Worm (Caenorhabditis elegans) whole organism, L1 larva: ENCODE data around the gene ZK632.14.

Experiments
- C16A3.4 ChIP-seq: fragments of 150-350 bp; optimal IDR thresholded peaks from 2 replicates; lab custom pipeline; 2014; ENCODE audit warnings: missing biosample characterization, missing genetic modification characterization
- F16B12.6 ChIP-seq: fragments of 150-350 bp; optimal IDR thresholded peaks from 2 replicates; lab custom pipeline; 2014; ENCODE audit warnings: missing biosample characterization, missing genetic modification characterization
- Y116A8C.19 ChIP-seq: sonication (generic microtip); optimal IDR thresholded peaks from 2 replicates; lab custom pipeline; 2016; ENCODE audit warnings: missing compliant biosample characterization, missing genetic modification characterization, borderline replicate concordance
- alr-1 ChIP-seq: fragments of 200-800 bp; sonication (Bioruptor generic); optimal IDR thresholded peaks from 2 replicates; lab custom pipeline; 2018; ENCODE audit warnings: borderline replicate concordance, mild to moderate bottlenecking, missing genetic modification characterization, missing compliant biosample characterization
- ama-1 ChIP-seq: fragments of 150-350 bp; optimal IDR thresholded peaks from 2 replicates; lab custom pipeline; 2014
- ceh-63 ChIP-seq: fragments of 200-800 bp; sonication (Bioruptor generic); optimal IDR thresholded peaks from 2 replicates; lab custom pipeline; 2018; ENCODE audit warnings: mild to moderate bottlenecking, missing genetic modification characterization, missing compliant biosample characterization
- ceh-8 ChIP-seq: fragments of 200-800 bp; sonication (Bioruptor generic); optimal IDR thresholded peaks from 2 replicates; lab custom pipeline; 2018; ENCODE audit warnings: mild to moderate bottlenecking, missing genetic modification characterization, moderate library complexity, missing compliant biosample characterization
- ces-1 ChIP-seq: fragments of 150-350 bp; optimal IDR thresholded peaks from 2 replicates; lab custom pipeline; 2014; ENCODE audit warnings: missing biosample characterization, missing genetic modification reagents, missing genetic modification characterization
- efl-1 ChIP-seq, 4 experiments: fragments of 150-350 bp; optimal IDR thresholded peaks in 3 of 4; peaks in 1 of 4; 1 replicate in 1 of 4; 2 replicates in 3 of 4; lab custom pipeline; 2014; ENCODE audit warnings: missing biosample characterization in 2 of 4, missing genetic modification characterization in 2 of 4, missing genetic modification reagents in 2 of 4
- efl-3 ChIP-seq: fragments of 200-800 bp; sonication (Bioruptor generic); optimal IDR thresholded peaks from 2 replicates; lab custom pipeline; 2018; ENCODE audit warnings: mild to moderate bottlenecking, missing genetic modification characterization, missing compliant biosample characterization
- egl-13 ChIP-seq: sonication (generic microtip); optimal IDR thresholded peaks from 2 replicates; lab custom pipeline; 2016; ENCODE audit warnings: missing genotype, missing genetic modification reagents, missing genetic modification characterization, missing compliant biosample characterization
- elt-3 ChIP-seq, 6 experiments: fragments of 150-350 bp in 1 of 6; sonication (generic microtip); optimal IDR thresholded peaks; 2 replicates each; lab custom pipeline; 2017 to 2018; ENCODE audit warnings: missing biosample characterization in 6 of 6, missing genetic modification characterization in 6 of 6, inconsistent platforms in 1 of 6
- fkh-10 ChIP-seq: sonication (generic microtip); optimal IDR thresholded peaks from 2 replicates; lab custom pipeline; 2017; ENCODE audit warnings: missing biosample characterization, missing genetic modification reagents, missing genetic modification characterization
- fkh-4 ChIP-seq: sonication (generic microtip); optimal IDR thresholded peaks from 2 replicates; lab custom pipeline; 2016; ENCODE audit warnings: missing compliant biosample characterization, missing genetic modification characterization, borderline replicate concordance
- grh-1 ChIP-seq: fragments of 200-800 bp; sonication (Bioruptor generic); IDR thresholded peaks from 2 replicates; pipeline ENCODE4 v1.3.6; 2022; ENCODE audit warnings: missing genetic modification reagents, missing genetic modification characterization, missing compliant biosample characterization
- hlh-4 ChIP-seq: sonication (generic microtip); optimal IDR thresholded peaks from 2 replicates; lab custom pipeline; 2016; ENCODE audit warnings: mild to moderate bottlenecking, missing genetic modification characterization, missing compliant biosample characterization
- hpl-2 ChIP-seq: fragments of 150-350 bp; optimal IDR thresholded peaks from 2 replicates; lab custom pipeline; 2014; ENCODE audit warnings: missing biosample characterization, missing genetic modification reagents, missing genetic modification characterization
- irx-1 ChIP-seq: sonication (generic microtip); optimal IDR thresholded peaks from 2 replicates; lab custom pipeline; 2016; ENCODE audit warnings: missing genetic modification characterization, missing compliant biosample characterization
- lin-13 ChIP-seq: fragments of 150-350 bp; optimal IDR thresholded peaks from 2 replicates; lab custom pipeline; 2014; ENCODE audit warnings: missing biosample characterization, missing genetic modification reagents, missing genetic modification characterization
- lin-14 ChIP-seq: fragments of 200-800 bp; sonication (Bioruptor generic); optimal IDR thresholded peaks from 2 replicates; lab custom pipeline; 2018; ENCODE audit warnings: mild to moderate bottlenecking, missing genetic modification characterization, moderate library complexity, missing compliant biosample characterization
- lin-15B ChIP-seq: fragments of 150-350 bp; sonication (generic microtip); optimal IDR thresholded peaks from 3 replicates; lab custom pipeline; 2014; ENCODE audit warnings: missing biosample characterization, missing genetic modification characterization
- lir-3 ChIP-seq: sonication (generic microtip); optimal IDR thresholded peaks from 2 replicates; lab custom pipeline; 2016; ENCODE audit warnings: mild to moderate bottlenecking, missing genetic modification characterization, moderate library complexity, missing compliant biosample characterization; ENCODE audit not compliant: poor library complexity
- lsy-2 ChIP-seq, 2 experiments: fragments of 150-350 bp; optimal IDR thresholded peaks; 2 replicates each; lab custom pipeline; 2014; ENCODE audit warnings: missing biosample characterization in 2 of 2, missing genetic modification characterization in 2 of 2
- mdl-1 ChIP-seq, 2 experiments: fragments of 150-350 bp; optimal IDR thresholded peaks; 2 replicates each; lab custom pipeline; 2014 to 2017; ENCODE audit warnings: missing biosample characterization in 2 of 2, missing genetic modification characterization in 2 of 2, inconsistent platforms in 1 of 2
- mef-2 ChIP-seq: fragments of 150-350 bp; optimal IDR thresholded peaks from 2 replicates; lab custom pipeline; 2014; ENCODE audit warnings: missing biosample characterization, missing genetic modification characterization
- mep-1 ChIP-seq: fragments of 150-350 bp; optimal IDR thresholded peaks from 2 replicates; lab custom pipeline; 2014; ENCODE audit warnings: missing biosample characterization, missing genetic modification characterization
- nhr-12 ChIP-seq: sonication (generic microtip); optimal IDR thresholded peaks from 2 replicates; lab custom pipeline; 2017; ENCODE audit warnings: missing biosample characterization, missing genetic modification characterization
- nhr-19 ChIP-seq: fragments of 200-800 bp; sonication (Bioruptor generic); conservative IDR thresholded peaks from 2 replicates; pipeline ENCODE4 v1.3.6; 2022; ENCODE audit warnings: missing genetic modification characterization, missing compliant biosample characterization
- nhr-237 ChIP-seq: fragments of 150-350 bp; optimal IDR thresholded peaks from 2 replicates; lab custom pipeline; 2014; ENCODE audit warnings: missing biosample characterization, missing genetic modification characterization
- nhr-28 ChIP-seq: fragments of 150-350 bp; optimal IDR thresholded peaks from 2 replicates; lab custom pipeline; 2014; ENCODE audit warnings: missing biosample characterization, missing genetic modification characterization
- nhr-77 ChIP-seq: fragments of 150-350 bp; optimal IDR thresholded peaks from 2 replicates; lab custom pipeline; 2014; ENCODE audit warnings: missing biosample characterization, missing genetic modification characterization
- nhr-84 ChIP-seq: sonication (generic microtip); optimal IDR thresholded peaks from 2 replicates; lab custom pipeline; 2017; ENCODE audit warnings: missing biosample characterization, missing genetic modification characterization
- pag-3 ChIP-seq: sonication (generic microtip); optimal IDR thresholded peaks from 2 replicates; lab custom pipeline; 2017; ENCODE audit warnings: missing genetic modification characterization, mild to moderate bottlenecking, missing compliant biosample characterization, antibody characterized with exemption, borderline replicate concordance; ENCODE audit not compliant: insufficient read depth
- pax-3 ChIP-seq: fragments of 200-800 bp; sonication (Bioruptor generic); optimal IDR thresholded peaks from 2 replicates; lab custom pipeline; 2018; ENCODE audit warnings: mild to moderate bottlenecking, missing genetic modification characterization, moderate library complexity, missing compliant biosample characterization
- pqm-1 ChIP-seq: sonication (generic microtip); optimal IDR thresholded peaks from 3 replicates; lab custom pipeline; 2017; ENCODE audit warnings: missing biosample characterization, missing genetic modification characterization
- rnt-1 ChIP-seq: sonication (generic microtip); optimal IDR thresholded peaks from 2 replicates; lab custom pipeline; 2016; ENCODE audit warnings: mild to moderate bottlenecking, missing genetic modification characterization, moderate library complexity, missing compliant biosample characterization
- skn-1 ChIP-seq: fragments of 150-350 bp; optimal IDR thresholded peaks from 2 replicates; lab custom pipeline; 2014; ENCODE audit warnings: missing biosample characterization, missing genetic modification characterization
- sox-4 ChIP-seq: sonication (generic microtip); optimal IDR thresholded peaks from 2 replicates; lab custom pipeline; 2016; ENCODE audit warnings: missing genetic modification characterization, missing compliant biosample characterization
- sptf-1 ChIP-seq: fragments of 150-350 bp; optimal IDR thresholded peaks from 2 replicates; lab custom pipeline; 2014; ENCODE audit warnings: missing biosample characterization, missing genetic modification characterization
- sup-37 ChIP-seq: fragments of 200-800 bp; sonication (Bioruptor generic); optimal IDR thresholded peaks from 2 replicates; lab custom pipeline; 2018; ENCODE audit warnings: mild to moderate bottlenecking, missing genetic modification characterization, missing compliant biosample characterization
- tlp-1 ChIP-seq: fragments of 150-350 bp; optimal IDR thresholded peaks from 2 replicates; lab custom pipeline; 2014; ENCODE audit warnings: missing biosample characterization, missing genetic modification characterization
- unc-130 ChIP-seq: fragments of 150-350 bp; optimal IDR thresholded peaks from 2 replicates; lab custom pipeline; 2017; ENCODE audit warnings: missing biosample characterization, missing genetic modification characterization, inconsistent platforms
- unc-62 ChIP-seq: fragments of 150-350 bp; optimal IDR thresholded peaks from 2 replicates; lab custom pipeline; 2014; ENCODE audit warnings: missing biosample characterization, missing genetic modification reagents, missing genetic modification characterization
- unc-86 ChIP-seq: sonication (generic microtip); optimal IDR thresholded peaks from 2 replicates; lab custom pipeline; 2016; ENCODE audit warnings: missing genetic modification characterization, missing compliant biosample characterization
- xbp-1 ChIP-seq: sonication (generic microtip); optimal IDR thresholded peaks from 2 replicates; lab custom pipeline; 2016; ENCODE audit warnings: missing genetic modification characterization, missing compliant biosample characterization
- zip-4 ChIP-seq: fragments of 200-800 bp; sonication (Bioruptor generic); optimal IDR thresholded peaks from 2 replicates; lab custom pipeline; 2018; ENCODE audit warnings: mild to moderate bottlenecking, missing genetic modification characterization, moderate library complexity, missing compliant biosample characterization

The ZK632.14 gene

DNA sequence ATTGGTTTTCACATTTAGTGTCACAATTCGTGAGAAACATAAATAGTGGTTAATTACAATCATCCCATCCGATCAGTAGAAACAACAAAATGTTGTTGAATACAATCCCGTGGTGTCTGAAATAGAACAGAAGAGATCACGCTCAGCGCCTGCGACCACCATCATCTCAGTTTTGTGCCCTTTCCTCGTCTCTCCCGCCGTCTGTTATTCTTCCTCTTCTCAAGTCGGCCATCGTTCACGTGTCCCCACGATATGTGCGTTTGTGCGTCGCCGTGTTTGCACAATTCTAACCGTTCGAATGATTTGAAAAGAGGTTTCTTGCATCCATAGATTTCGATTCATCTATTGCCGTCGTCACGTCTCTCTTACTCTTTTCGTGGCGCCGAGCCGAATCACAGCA lies 5.5 kb downstream of the ZK632.14 start, which contains the start of gene panl-3 (continued):
- TF ChIP-seq pax-3 (tag; lab: Kevin White, UChicago) (no peak), lin-13 (GFP tag; lab: Kevin White, UChicago) (peak; percentile 39), grh-1 (no peak), nhr-28 (no peak), lin-14 (peak; percentile 91), fkh-4 (no peak), efl-1 (optimal IDR thresholded peaks at IDR 0.05; lab: Kevin White, UChicago) (peak; percentile 60 to 69), efl-1 (GFP tag; optimal IDR thresholded peaks at IDR 0.05 in 1 of 2; lab: Kevin White, UChicago) (peak; percentile 71 to 96), nhr-84 (tag; lab: Kevin White, UChicago) (no peak), pqm-1 (no peak), unc-62 (no peak), lin-15B (tag; lab: Kevin White, UChicago) (no peak), nhr-12 (tag; lab: Kevin White, UChicago) (no peak), ceh-63 (no peak), tlp-1 (tag; lab: Kevin White, UChicago) (no peak), sup-37 (GFP tag; lab: Kevin White, UChicago) (no peak), efl-3 (no peak), sptf-1 (tag; lab: Kevin White, UChicago) (no peak), mep-1 (peak; percentile 93), skn-1 (tag; lab: Kevin White, UChicago) (peak; percentile 30), unc-130 (peak; percentile 94), mdl-1 (tag; optimal IDR thresholded peaks at IDR 0.05; lab: Kevin White, UChicago) (peak in 1 of 2 experiments; percentile 95), hlh-4 (no peak), ces-1 (GFP tag; lab: Kevin White, UChicago) (no peak), egl-13 (no peak), pag-3 (tag; lab: Kevin White, UChicago) (no peak), alr-1 (no peak), zip-4 (GFP tag; lab: Kevin White, UChicago) (no peak), nhr-19 (GFP tag; lab: Robert Waterston, UW) (peak; percentile 55), mef-2 (tag; lab: Kevin White, UChicago) (no peak), irx-1 (tag; lab: Kevin White, UChicago) (no peak), fkh-10 (GFP tag; lab: Kevin White, UChicago) (no peak), Y116A8C.19 (tag; lab: Kevin White, UChicago) (no peak), lsy-2 (tag; optimal IDR thresholded peaks at IDR 0.05; lab: Kevin White, UChicago) (peak; percentile 73 to 80), rnt-1 (tag; lab: Kevin White, UChicago) (peak; percentile 82), F16B12.6 (tag; lab: Kevin White, UChicago) (peak; percentile 98), ama-1 (no peak), xbp-1 (tag; lab: Kevin White, UChicago) (peak; percentile 69), unc-86 (tag; lab: Kevin White, UChicago) (peak; percentile 35), ceh-8 (GFP tag; lab: Kevin White, UChicago) (no peak)

DNA sequence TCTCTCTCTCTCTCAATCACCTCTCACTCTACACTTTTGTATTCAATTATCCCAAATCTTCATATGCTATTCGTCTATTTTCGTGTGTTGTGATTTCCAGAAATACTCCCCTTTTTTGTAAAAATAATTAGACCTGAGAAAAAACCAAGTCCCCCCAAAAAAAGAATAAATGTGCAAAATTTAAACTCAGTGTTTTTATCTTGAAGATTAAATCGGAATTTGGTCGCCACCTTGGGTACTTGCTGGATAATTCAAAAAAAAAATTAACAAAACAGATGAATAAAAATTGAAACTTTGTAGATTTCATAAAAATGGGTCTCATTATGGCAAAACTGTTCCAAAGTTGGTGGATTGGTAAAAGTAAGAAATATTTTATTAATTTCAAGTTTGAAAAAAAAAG lies 9.7 kb downstream of the ZK632.14 start, which contains the start of gene arl-5:
TSS of gene arl-5 (plus strand) at position 301 of the 400 bp plus-strand sequence.
- no peak for TF ChIP-seq nhr-77 (tag; lab: Kevin White, UChicago)
- no peak for TF ChIP-seq Y116A8C.19 (tag; lab: Kevin White, UChicago)
- no peak for TF ChIP-seq nhr-28
- no peak for TF ChIP-seq nhr-237 (tag; lab: Kevin White, UChicago)
- no peak for TF ChIP-seq lin-15B (tag; lab: Kevin White, UChicago)
- no peak for TF ChIP-seq lir-3
- TF ChIP-seq C16A3.4 (tag; lab: Kevin White, UChicago) = no peak
- TF ChIP-seq sox-4 (tag; lab: Kevin White, UChicago) = no peak
- no peak for TF ChIP-seq hpl-2 (GFP tag; lab: Kevin White, UChicago)
- TF ChIP-seq elt-3 (tag; optimal IDR thresholded peaks at IDR 0.05; lab: Kevin White, UChicago) = no peak
